Fruit fly (Drosophila melanogaster) whole organism, prepupa: ENCODE results near the gene CDK2AP1.
A peak's percentile ranks its signal among the peaks of the same experiment; 100 is the strongest.

ENCODE experiments used
- Blimp-1 ChIP-seq: fragments of 200-800 bp; sonication (Bioruptor generic); optimal IDR thresholded peaks from 3 replicates; lab custom pipeline; 2017; ENCODE audit warnings: missing biosample characterization, missing genetic modification characterization, mild to moderate bottlenecking, moderate library complexity, missing genetic modification reagents
- CG10631 ChIP-seq: fragments of 200-800 bp; sonication (Bioruptor generic); optimal IDR thresholded peaks from 2 replicates; lab custom pipeline; 2016; ENCODE audit warnings: missing biosample characterization, missing genetic modification characterization
- CG10669 ChIP-seq: fragments of 200-800 bp; sonication (Bioruptor generic); optimal IDR thresholded peaks from 3 replicates; lab custom pipeline; 2018; ENCODE audit warnings: missing biosample characterization, mild to moderate bottlenecking, missing genetic modification characterization, moderate library complexity
- CG11294 ChIP-seq: fragments of 200-800 bp; sonication (Bioruptor generic); IDR thresholded peaks from 2 replicates; pipeline ENCODE4 v1.3.6; 2022; ENCODE audit warnings: missing biosample characterization, missing genetic modification characterization
- CG1621 ChIP-seq: fragments of 200-800 bp; sonication (Bioruptor generic); optimal IDR thresholded peaks from 3 replicates; lab custom pipeline; 2018; ENCODE audit warnings: missing biosample characterization, mild to moderate bottlenecking, missing genetic modification characterization
- CG16779 ChIP-seq: fragments of 200-800 bp; sonication (Bioruptor generic); optimal IDR thresholded peaks from 3 replicates; lab custom pipeline; 2017; ENCODE audit warnings: missing biosample characterization, mild to moderate bottlenecking, missing genetic modification characterization
- CG3032 ChIP-seq: fragments of 200-800 bp; optimal IDR thresholded peaks from 2 replicates; lab custom pipeline; 2019; ENCODE audit warnings: missing biosample characterization, mild to moderate bottlenecking, missing genetic modification characterization, moderate library complexity
- CG31627 ChIP-seq: fragments of 200-800 bp; sonication (Bioruptor generic); optimal IDR thresholded peaks from 3 replicates; lab custom pipeline; 2016; ENCODE audit warnings: missing biosample characterization, missing genetic modification characterization
- CG3919 ChIP-seq: fragments of 200-800 bp; sonication (Bioruptor generic); optimal IDR thresholded peaks from 3 replicates; lab custom pipeline; 2016; ENCODE audit warnings: missing biosample characterization, missing genetic modification characterization
- CG4318 ChIP-seq: fragments of 200-800 bp; sonication (Bioruptor generic); optimal IDR thresholded peaks from 3 replicates; lab custom pipeline; 2017; ENCODE audit warnings: missing biosample characterization, mild to moderate bottlenecking, missing genetic modification characterization
- CG6163 ChIP-seq: fragments of 200-800 bp; sonication (Bioruptor generic); IDR thresholded peaks from 3 replicates; pipeline ENCODE4 v1.3.6; 2022; ENCODE audit warnings: missing biosample characterization, missing genetic modification characterization
- CG6792 ChIP-seq: fragments of 200-800 bp; sonication (Bioruptor generic); optimal IDR thresholded peaks from 3 replicates; lab custom pipeline; 2016; ENCODE audit warnings: missing biosample characterization, missing genetic modification characterization
- CG6808 ChIP-seq: fragments of 200-800 bp; sonication (Bioruptor generic); optimal IDR thresholded peaks from 3 replicates; lab custom pipeline; 2017; ENCODE audit warnings: missing biosample characterization, missing genetic modification characterization, mild to moderate bottlenecking, moderate library complexity, missing genetic modification reagents
- CG6854 ChIP-seq: fragments of 200-800 bp; sonication (Bioruptor generic); optimal IDR thresholded peaks from 2 replicates; lab custom pipeline; 2017; ENCODE audit warnings: missing biosample characterization, mild to moderate bottlenecking, missing genetic modification characterization
- CG7368 ChIP-seq: fragments of 200-800 bp; sonication (Bioruptor generic); optimal IDR thresholded peaks from 3 replicates; lab custom pipeline; 2016; ENCODE audit warnings: missing biosample characterization, missing genetic modification characterization
- CG8119 ChIP-seq: fragments of 200-800 bp; sonication (Bioruptor generic); IDR thresholded peaks from 3 replicates; pipeline ENCODE4 v1.3.6; 2022; ENCODE audit warnings: missing biosample characterization, missing genetic modification characterization
- CG8319 ChIP-seq: fragments of 200-800 bp; sonication (Bioruptor generic); optimal IDR thresholded peaks from 3 replicates; lab custom pipeline; 2016; ENCODE audit warnings: missing biosample characterization, missing genetic modification characterization
- CG8632 ChIP-seq: fragments of 200-800 bp; sonication (Bioruptor generic); optimal IDR thresholded peaks from 3 replicates; lab custom pipeline; 2016; ENCODE audit warnings: missing biosample characterization, missing genetic modification characterization
- CG9139 ChIP-seq: fragments of 200-800 bp; sonication (Bioruptor generic); optimal IDR thresholded peaks from 3 replicates; lab custom pipeline; 2017; ENCODE audit warnings: missing biosample characterization, mild to moderate bottlenecking, missing genetic modification characterization
- Eip75B ChIP-seq: fragments of 200-800 bp; sonication (Bioruptor generic); optimal IDR thresholded peaks from 3 replicates; lab custom pipeline; 2016; ENCODE audit warnings: missing biosample characterization, missing genetic modification characterization
- Eip78C ChIP-seq: fragments of 200-800 bp; sonication (Bioruptor generic); peaks from one replicate; lab custom pipeline; 2016; ENCODE audit warnings: missing biosample characterization, missing genetic modification characterization
- Eip93F ChIP-seq: fragments of 200-800 bp; sonication (Bioruptor generic); optimal IDR thresholded peaks from 2 replicates; lab custom pipeline; 2016; ENCODE audit warnings: missing biosample characterization, mild to moderate bottlenecking, missing genetic modification characterization
- Ets21C ChIP-seq: fragments of 200-800 bp; sonication (Bioruptor generic); optimal IDR thresholded peaks from 3 replicates; lab custom pipeline; 2016; ENCODE audit warnings: missing biosample characterization, missing genetic modification characterization
- Ets96B ChIP-seq: fragments of 200-800 bp; optimal IDR thresholded peaks from 2 replicates; lab custom pipeline; 2019; ENCODE audit warnings: missing biosample characterization, mild to moderate bottlenecking, missing genetic modification characterization, moderate library complexity
- Gug ChIP-seq: fragments of 200-800 bp; sonication (Bioruptor generic); IDR thresholded peaks from 2 replicates; pipeline ENCODE4 v1.3.6; 2022; ENCODE audit warnings: missing biosample characterization, missing genetic modification characterization
- Hr39 ChIP-seq: fragments of 200-800 bp; sonication (Bioruptor generic); optimal IDR thresholded peaks from 2 replicates; lab custom pipeline; 2016; ENCODE audit warnings: missing biosample characterization, missing genetic modification characterization
- Hr4 ChIP-seq: fragments of 200-800 bp; sonication (Bioruptor generic); optimal IDR thresholded peaks from 3 replicates; lab custom pipeline; 2016; ENCODE audit warnings: missing biosample characterization, missing genetic modification characterization
- Lpt ChIP-seq: fragments of 200-800 bp; sonication (Bioruptor generic); optimal IDR thresholded peaks from 3 replicates; lab custom pipeline; 2016; ENCODE audit warnings: missing biosample characterization, missing genetic modification characterization
- Met ChIP-seq: fragments of 200-800 bp; sonication (Bioruptor generic); optimal IDR thresholded peaks from 3 replicates; lab custom pipeline; 2016; ENCODE audit warnings: missing biosample characterization, missing genetic modification characterization
- Smox ChIP-seq: fragments of 200-800 bp; sonication (Bioruptor generic); optimal IDR thresholded peaks from 3 replicates; lab custom pipeline; 2016; ENCODE audit warnings: missing biosample characterization, missing genetic modification characterization
- Sox102F ChIP-seq: fragments of 200-800 bp; sonication (Bioruptor generic); optimal IDR thresholded peaks from 2 replicates; lab custom pipeline; 2016; ENCODE audit warnings: missing biosample characterization, mild to moderate bottlenecking, missing genetic modification characterization
- Sox14 ChIP-seq: fragments of 200-800 bp; sonication (Bioruptor generic); optimal IDR thresholded peaks from 3 replicates; lab custom pipeline; 2016; ENCODE audit warnings: missing biosample characterization, missing genetic modification characterization
- Sox15 ChIP-seq: fragments of 200-800 bp; sonication (Bioruptor generic); optimal IDR thresholded peaks from 3 replicates; lab custom pipeline; 2016; ENCODE audit warnings: missing biosample characterization, missing genetic modification characterization
- achi ChIP-seq: fragments of 200-800 bp; sonication (Bioruptor generic); optimal IDR thresholded peaks from 3 replicates; lab custom pipeline; 2016; ENCODE audit warnings: missing biosample characterization, missing genetic modification characterization
- acj6 ChIP-seq: fragments of 200-800 bp; sonication (Bioruptor generic); optimal IDR thresholded peaks from 3 replicates; lab custom pipeline; 2016; ENCODE audit warnings: missing biosample characterization, missing genetic modification characterization
- cyc ChIP-seq: fragments of 200-800 bp; sonication (Bioruptor generic); optimal IDR thresholded peaks from 3 replicates; lab custom pipeline; 2016; ENCODE audit warnings: missing biosample characterization, missing genetic modification characterization
- dac ChIP-seq: fragments of 200-800 bp; sonication (Bioruptor generic); optimal IDR thresholded peaks from 2 replicates; lab custom pipeline; 2017; ENCODE audit warnings: missing biosample characterization, mild to moderate bottlenecking, missing genetic modification characterization
- dsx ChIP-seq: fragments of 200-800 bp; optimal IDR thresholded peaks from 3 replicates; lab custom pipeline; 2019; ENCODE audit warnings: missing biosample characterization, mild to moderate bottlenecking, missing genetic modification characterization, moderate library complexity; ENCODE audit not compliant: poor library complexity, severe bottlenecking
- eg ChIP-seq: fragments of 200-800 bp; sonication (Bioruptor generic); IDR thresholded peaks from 3 replicates; pipeline ENCODE4 v1.3.6; 2022; ENCODE audit warnings: missing biosample characterization, missing genetic modification characterization
- fd59A ChIP-seq: fragments of 200-800 bp; sonication (Bioruptor generic); optimal IDR thresholded peaks from 2 replicates; lab custom pipeline; 2017; ENCODE audit warnings: missing biosample characterization, mild to moderate bottlenecking, missing genetic modification characterization, missing genetic modification reagents
- fd85E ChIP-seq: fragments of 200-800 bp; sonication (Bioruptor generic); optimal IDR thresholded peaks from 3 replicates; lab custom pipeline; 2016; ENCODE audit warnings: missing biosample characterization, missing genetic modification characterization
- lz ChIP-seq: fragments of 200-800 bp; sonication (Bioruptor generic); optimal IDR thresholded peaks from 3 replicates; lab custom pipeline; 2016; ENCODE audit warnings: missing biosample characterization, missing genetic modification characterization
- net ChIP-seq: fragments of 200-800 bp; sonication (Bioruptor generic); optimal IDR thresholded peaks from 3 replicates; lab custom pipeline; 2016; ENCODE audit warnings: missing biosample characterization, missing genetic modification characterization
- pdm3 ChIP-seq: fragments of 200-800 bp; sonication (Bioruptor generic); optimal IDR thresholded peaks from 3 replicates; lab custom pipeline; 2016; ENCODE audit warnings: missing biosample characterization, missing genetic modification characterization
- salr ChIP-seq, 2 experiments: fragments of 200-800 bp; sonication (Bioruptor generic); optimal IDR thresholded peaks; 3 replicates each; lab custom pipeline; 2016 to 2018; ENCODE audit warnings: missing biosample characterization in 2 of 2, missing genetic modification characterization in 2 of 2, mild to moderate bottlenecking in 1 of 2
- spab ChIP-seq: fragments of 200-800 bp; sonication (Bioruptor generic); optimal IDR thresholded peaks from 2 replicates; lab custom pipeline; 2017; ENCODE audit warnings: missing biosample characterization, mild to moderate bottlenecking, missing genetic modification characterization, missing genetic modification reagents
- svp ChIP-seq: fragments of 200-800 bp; sonication (Bioruptor generic); peaks from one replicate; lab custom pipeline; 2016; ENCODE audit warnings: missing biosample characterization, missing genetic modification characterization
- topi ChIP-seq: fragments of 200-800 bp; sonication (Bioruptor generic); optimal IDR thresholded peaks from 3 replicates; lab custom pipeline; 2016; ENCODE audit warnings: missing biosample characterization, missing genetic modification characterization
- vri ChIP-seq: fragments of 200-800 bp; sonication (Bioruptor generic); optimal IDR thresholded peaks from 3 replicates; lab custom pipeline; 2016; ENCODE audit warnings: missing biosample characterization, mild to moderate bottlenecking, missing genetic modification characterization

CDK2AP1 gene

dm6 chrX:11144575-11144974 is 6.9 kb downstream of the CDK2AP1 start:
- no peak for TF ChIP-seq salr (GFP tag; optimal IDR thresholded peaks at IDR 0.05; lab: Kevin White, UChicago)
- TF ChIP-seq, all 60 proteins: peak for 0

DNA sequence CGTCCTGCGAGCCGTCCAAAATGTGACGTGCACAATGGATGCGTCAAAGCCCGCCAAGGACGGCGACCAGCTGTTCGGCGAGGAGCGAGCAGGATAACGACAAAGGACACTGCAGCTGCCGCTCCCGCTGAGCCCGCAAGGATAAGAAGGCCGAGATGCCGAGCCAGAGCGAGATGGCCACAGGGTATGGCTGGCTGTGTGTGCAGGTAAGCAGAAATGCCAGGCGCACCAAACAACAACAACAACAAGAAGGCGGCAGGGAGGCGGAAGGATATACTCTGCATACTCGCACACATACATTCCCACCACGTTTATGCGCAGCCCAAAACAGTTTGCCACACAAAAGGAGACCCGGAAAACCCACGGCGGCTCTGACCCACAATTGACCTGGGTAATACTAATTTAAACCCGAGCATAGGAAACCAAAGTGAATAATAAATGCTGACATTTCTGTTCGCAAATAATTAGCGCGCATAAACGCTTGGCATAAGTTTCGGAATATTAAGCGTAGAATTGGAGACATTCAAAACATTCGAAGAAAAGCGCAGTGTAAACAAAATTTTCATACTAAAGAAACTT is 9.0 kb downstream of the CDK2AP1 start:
- TF ChIP-seq CG31627 (peak; percentile 30), topi (peak; percentile 51), Eip75B (GFP tag; lab: Kevin White, UChicago) (peak; percentile 1), pdm3 (GFP tag; lab: Kevin White, UChicago) (peak; percentile 37), Sox14 (GFP tag; lab: Kevin White, UChicago) (peak; percentile 7), Met (peak; percentile 16), dsx (GFP tag; lab: Kevin White, UChicago) (peak; percentile 44), Ets96B (peak; percentile 38), fd85E (GFP tag; lab: Kevin White, UChicago) (no peak), spab (GFP tag; lab: Kevin White, UChicago) (no peak), net (GFP tag; lab: Kevin White, UChicago) (no peak), vri (GFP tag; lab: Kevin White, UChicago) (no peak), CG9139 (GFP tag; lab: Kevin White, UChicago) (no peak), CG3032 (peak; percentile 29), CG6854 (GFP tag; lab: Kevin White, UChicago) (no peak), acj6 (peak; percentile 50), cyc (GFP tag; lab: Kevin White, UChicago) (peak; percentile 1), CG10669 (GFP tag; lab: Kevin White, UChicago) (peak; percentile 44), CG6808 (GFP tag; lab: Kevin White, UChicago) (no peak), Eip78C (GFP tag; lab: Kevin White, UChicago) (peak; percentile 62), Lpt (GFP tag; lab: Kevin White, UChicago) (no peak), Smox (GFP tag; lab: Kevin White, UChicago) (peak; percentile 8), Ets21C (no peak), CG10631 (no peak), Hr39 (GFP tag; lab: Kevin White, UChicago) (peak; percentile 20), Sox102F (peak; percentile 20), CG4318 (GFP tag; lab: Kevin White, UChicago) (no peak), CG6163 (GFP tag; lab: Robert Waterston, UW) (peak; percentile 77), dac (GFP tag; lab: Kevin White, UChicago) (no peak), Gug (GFP tag; lab: Robert Waterston, UW) (0 out of 2 replicates have a peak, but pooled peaks have one; percentile 9), CG8632 (GFP tag; lab: Kevin White, UChicago) (no peak), lz (GFP tag; lab: Kevin White, UChicago) (peak; percentile 15), CG8319 (GFP tag; lab: Kevin White, UChicago) (no peak), achi (peak; percentile 14), Eip93F (GFP tag; lab: Kevin White, UChicago) (no peak), Hr4 (GFP tag; lab: Kevin White, UChicago) (peak; percentile 25), svp (GFP tag; lab: Kevin White, UChicago) (peak; percentile 76), Blimp-1 (no peak), CG11294 (GFP tag; lab: Robert Waterston, UW) (no peak), CG6792 (GFP tag; lab: Kevin White, UChicago) (no peak), Sox15 (GFP tag; lab: Kevin White, UChicago) (no peak), CG7368 (GFP tag; lab: Kevin White, UChicago) (peak; percentile 30), CG16779 (tag; lab: Kevin White, UChicago) (no peak), eg (GFP tag; lab: Robert Waterston, UW) (peak; percentile 76), CG3919 (GFP tag; lab: Kevin White, UChicago) (peak; percentile 37), CG1621 (no peak), CG8119 (peak; percentile 33; the same call in 1 of the 3 replicates), fd59A (GFP tag; lab: Kevin White, UChicago) (no peak), salr (GFP tag; optimal IDR thresholded peaks at IDR 0.05; lab: Kevin White, UChicago) (no peak)
